Worm (Caenorhabditis elegans) whole organism, late embryonic: Measurements from ENCODE around the gene srbc-2.

ENCODE experiments used
- ahr-1 ChIP-seq: sonication (generic microtip); optimal IDR thresholded peaks from 2 replicates; lab custom pipeline; 2016; ENCODE audit warnings: missing genetic modification characterization, missing compliant biosample characterization
- ama-1 ChIP-seq: fragments of 150-350 bp; optimal IDR thresholded peaks from 2 replicates; lab custom pipeline; 2014
- ceh-19 ChIP-seq: fragments of 200-800 bp; sonication (Bioruptor generic); optimal IDR thresholded peaks from 2 replicates; lab custom pipeline; 2018; ENCODE audit warnings: mild to moderate bottlenecking, missing genetic modification characterization, missing compliant biosample characterization
- nhr-11 ChIP-seq: fragments of 150-350 bp; optimal IDR thresholded peaks from 2 replicates; lab custom pipeline; 2014; ENCODE audit warnings: missing biosample characterization, missing genetic modification characterization
- tbx-2 ChIP-seq: sonication (generic microtip); optimal IDR thresholded peaks from 2 replicates; lab custom pipeline; 2016; ENCODE audit warnings: missing genetic modification characterization, missing compliant biosample characterization
- unc-3 ChIP-seq, 2 experiments: fragments of 200-800 bp in 1 of 2; sonication (Bioruptor generic) in 1 of 2; sonication (generic microtip) in 1 of 2; conservative IDR thresholded peaks in 1 of 2; optimal IDR thresholded peaks in 1 of 2; 2 replicates each; pipeline versions ENCODE4 v1.3.6 to Lab custom; 2016 to 2022; ENCODE audit warnings: missing compliant biosample characterization in 2 of 2, missing genetic modification characterization in 2 of 2, missing genetic modification reagents in 1 of 2

ce11 chrV:3394694-3395240 lies 17.9 kb upstream of the srbc-2 start, which contains the start of gene T20D4.15:
- no peak for TF ChIP-seq unc-3 (GFP tag; conservative IDR thresholded peaks at IDR 0.05; lab: Robert Waterston, UW)
- no peak for TF ChIP-seq unc-3 (tag; optimal IDR thresholded peaks at IDR 0.05; lab: Kevin White, UChicago)
- TF ChIP-seq nhr-11 (tag; lab: Kevin White, UChicago), result no peak
- no peak for TF ChIP-seq ceh-19 (GFP tag; lab: Kevin White, UChicago)
- no peak for TF ChIP-seq ama-1 (lab: Kevin White, UChicago)
- TF ChIP-seq ahr-1 (tag; lab: Kevin White, UChicago), result no peak
- TF ChIP-seq tbx-2 (tag; lab: Kevin White, UChicago), result no peak
